Fruit fly (Drosophila melanogaster) whole organism, prepupa: ENCODE data around the gene CG18223.
A peak's percentile ranks its signal among the peaks of the same experiment; 100 is the strongest.

Experiments
- Blimp-1 ChIP-seq: fragments of 200-800 bp; sonication (Bioruptor generic); optimal IDR thresholded peaks from 3 replicates; lab custom pipeline; 2017; ENCODE audit warnings: missing biosample characterization, missing genetic modification characterization, mild to moderate bottlenecking, moderate library complexity, missing genetic modification reagents
- CG10669 ChIP-seq: fragments of 200-800 bp; sonication (Bioruptor generic); optimal IDR thresholded peaks from 3 replicates; lab custom pipeline; 2018; ENCODE audit warnings: missing biosample characterization, mild to moderate bottlenecking, missing genetic modification characterization, moderate library complexity
- CG3032 ChIP-seq: fragments of 200-800 bp; optimal IDR thresholded peaks from 2 replicates; lab custom pipeline; 2019; ENCODE audit warnings: missing biosample characterization, mild to moderate bottlenecking, missing genetic modification characterization, moderate library complexity
- CG32006 ChIP-seq: fragments of 200-800 bp; sonication (Bioruptor generic); optimal IDR thresholded peaks from 3 replicates; lab custom pipeline; 2017; ENCODE audit warnings: missing biosample characterization, mild to moderate bottlenecking, missing genetic modification characterization
- CG3919 ChIP-seq: fragments of 200-800 bp; sonication (Bioruptor generic); optimal IDR thresholded peaks from 3 replicates; lab custom pipeline; 2016; ENCODE audit warnings: missing biosample characterization, missing genetic modification characterization
- CG6854 ChIP-seq: fragments of 200-800 bp; sonication (Bioruptor generic); optimal IDR thresholded peaks from 2 replicates; lab custom pipeline; 2017; ENCODE audit warnings: missing biosample characterization, mild to moderate bottlenecking, missing genetic modification characterization
- Hr38 ChIP-seq: sonication (Bioruptor generic); optimal IDR thresholded peaks from 2 replicates; lab custom pipeline; 2016; ENCODE audit warnings: missing biosample characterization, missing genetic modification characterization
- Hr39 ChIP-seq: fragments of 200-800 bp; sonication (Bioruptor generic); optimal IDR thresholded peaks from 2 replicates; lab custom pipeline; 2016; ENCODE audit warnings: missing biosample characterization, missing genetic modification characterization
- dac ChIP-seq: fragments of 200-800 bp; sonication (Bioruptor generic); optimal IDR thresholded peaks from 2 replicates; lab custom pipeline; 2017; ENCODE audit warnings: missing biosample characterization, mild to moderate bottlenecking, missing genetic modification characterization
- fd59A ChIP-seq: fragments of 200-800 bp; sonication (Bioruptor generic); optimal IDR thresholded peaks from 2 replicates; lab custom pipeline; 2017; ENCODE audit warnings: missing biosample characterization, mild to moderate bottlenecking, missing genetic modification characterization, missing genetic modification reagents
- lz ChIP-seq: fragments of 200-800 bp; sonication (Bioruptor generic); optimal IDR thresholded peaks from 3 replicates; lab custom pipeline; 2016; ENCODE audit warnings: missing biosample characterization, missing genetic modification characterization
- pdm3 ChIP-seq: fragments of 200-800 bp; sonication (Bioruptor generic); optimal IDR thresholded peaks from 3 replicates; lab custom pipeline; 2016; ENCODE audit warnings: missing biosample characterization, missing genetic modification characterization
- ss ChIP-seq, 2 experiments: fragments of 200-800 bp; sonication (Bioruptor generic); optimal IDR thresholded peaks; 2 replicates in 1 of 2; 3 replicates in 1 of 2; lab custom pipeline; 2017 to 2018; ENCODE audit warnings: mild to moderate bottlenecking in 2 of 2, missing biosample characterization in 2 of 2, missing genetic modification characterization in 2 of 2, moderate library complexity in 1 of 2
- vri ChIP-seq: fragments of 200-800 bp; sonication (Bioruptor generic); optimal IDR thresholded peaks from 3 replicates; lab custom pipeline; 2016; ENCODE audit warnings: missing biosample characterization, mild to moderate bottlenecking, missing genetic modification characterization

dm6 chr3L:18890283-18891175 lies 29.6 kb downstream of the CG18223 start, which contains the start of gene CG3961:
- TF ChIP-seq lz (GFP tag; lab: Kevin White, UChicago), result peak; percentile 98
- TF ChIP-seq vri (GFP tag; lab: Kevin White, UChicago), result peak; percentile 89
- no peak for TF ChIP-seq Hr38 (GFP tag; lab: Kevin White, UChicago)
- peak; percentile 94 for TF ChIP-seq Hr39 (GFP tag; lab: Kevin White, UChicago)
- TF ChIP-seq dac (GFP tag; lab: Kevin White, UChicago), result peak; percentile 94
- peak; percentile 99 for TF ChIP-seq fd59A
- TF ChIP-seq CG6854, result peak; percentile 94
- TF ChIP-seq Blimp-1, result peak; percentile 96
- TF ChIP-seq CG10669 (GFP tag; lab: Kevin White, UChicago), result peak; percentile 98
- peak; percentile 99 for TF ChIP-seq CG3919 (GFP tag; lab: Kevin White, UChicago)
- TF ChIP-seq pdm3, result peak; percentile 98
- peak; percentile 100 for TF ChIP-seq CG32006
- TF ChIP-seq ss (GFP tag; optimal IDR thresholded peaks at IDR 0.05; lab: Kevin White, UChicago), result peak; percentile 99
- TF ChIP-seq CG3032 (tag; lab: Kevin White, UChicago), result peak; percentile 99
